Worm (Caenorhabditis elegans): ENCODE data around the gene act-2.
A peak's percentile ranks its signal among the peaks of the same experiment; 100 is the strongest.

act-2 gene

ce11 chrV:11040020-11040419 lies 37.9 kb downstream of the act-2 start, which contains the start of gene C45B11.9:
Gene C45B11.9 (plus strand): TSS chrV:11040320.
- no peak for TF ChIP-seq eyg-1 (tag; optimal IDR thresholded peaks at IDR 0.05)
- no peak for TF ChIP-seq ceh-34 (tag; optimal IDR thresholded peaks at IDR 0.05)
- no peak for TF ChIP-seq ceh-9 (tag; optimal IDR thresholded peaks at IDR 0.05)
- TF ChIP-seq rnt-1 (tag; optimal IDR thresholded peaks at IDR 0.05), result no peak
- no peak for TF ChIP-seq ets-4 (tag; optimal IDR thresholded peaks at IDR 0.05)
- TF ChIP-seq ceh-24 (tag; optimal IDR thresholded peaks at IDR 0.05), result no peak
- no peak for TF ChIP-seq ahr-1 (tag; optimal IDR thresholded peaks at IDR 0.05)

- TF ChIP-seq ttx-3 (tag; optimal IDR thresholded peaks at IDR 0.05) (peak; percentile 47), tbx-2 (tag; optimal IDR thresholded peaks at IDR 0.05) (peak; percentile 98), fax-1 (tag; optimal IDR thresholded peaks at IDR 0.05) (peak; percentile 92), odd-2 (tag; optimal IDR thresholded peaks at IDR 0.05) (no peak), ceh-45 (GFP tag; IDR thresholded peaks at IDR 0.05) (no peak), ceh-6 (GFP tag; optimal IDR thresholded peaks at IDR 0.05) (peak; percentile 43), pag-3 (tag; optimal IDR thresholded peaks at IDR 0.05; ENCODE audit: borderline replicate concordance) (no peak), pax-1 (tag; optimal IDR thresholded peaks at IDR 0.05) (peak; percentile 42), ceh-48 (tag; optimal IDR thresholded peaks at IDR 0.05) (no peak), ceh-34 (tag; optimal IDR thresholded peaks at IDR 0.05) (peak; percentile 84), lin-11 (tag; optimal IDR thresholded peaks at IDR 0.05) (no peak), sdc-2 (tag; optimal IDR thresholded peaks at IDR 0.05) (peak; percentile 36), madf-2 (tag; optimal IDR thresholded peaks at IDR 0.05) (peak; percentile 45), C38D4.7 (GFP tag; optimal IDR thresholded peaks at IDR 0.05) (peak; percentile 14), fkh-6 (tag; optimal IDR thresholded peaks at IDR 0.05) (peak; percentile 75), pros-1 (tag; optimal IDR thresholded peaks at IDR 0.05) (no peak), mec-3 (tag; optimal IDR thresholded peaks at IDR 0.05; ENCODE audit: borderline replicate concordance) (peak; percentile 87), unc-86 (tag; optimal IDR thresholded peaks at IDR 0.05) (peak; percentile 61), unc-55 (GFP tag; optimal IDR thresholded peaks at IDR 0.05) (no peak), K09A11.1 (tag; optimal IDR thresholded peaks at IDR 0.05; ENCODE audit: insufficient read depth) (no peak), ceh-14 (tag; optimal IDR thresholded peaks at IDR 0.05) (peak; percentile 95), eyg-1 (tag; optimal IDR thresholded peaks at IDR 0.05) (peak; percentile 57), nhr-232 (tag; optimal IDR thresholded peaks at IDR 0.05) (no peak), K02D7.2 (tag; optimal IDR thresholded peaks at IDR 0.05) (peak; percentile 62), ztf-16 (tag; optimal IDR thresholded peaks at IDR 0.05) (peak; percentile 70), hlh-13 (GFP tag; optimal IDR thresholded peaks at IDR 0.05) (no peak), che-1 (tag; optimal IDR thresholded peaks at IDR 0.05) (peak; percentile 44), hlh-6 (tag; optimal IDR thresholded peaks at IDR 0.05) (peak; percentile 73), zip-5 (tag; optimal IDR thresholded peaks at IDR 0.05) (peak; percentile 94), ref-2 (tag; optimal IDR thresholded peaks at IDR 0.05) (peak; percentile 97), unc-3 (GFP tag; conservative IDR thresholded peaks at IDR 0.05) (no peak), unc-3 (tag; optimal IDR thresholded peaks at IDR 0.05) (peak; percentile 77), hlh-15 (tag; optimal IDR thresholded peaks at IDR 0.05) (peak; percentile 66), ceh-18 (tag; optimal IDR thresholded peaks at IDR 0.05) (peak; percentile 83), npax-4 (tag; optimal IDR thresholded peaks at IDR 0.05) (no peak), ceh-31 (tag; optimal IDR thresholded peaks at IDR 0.05) (peak; percentile 100), ceh-30 (tag; optimal IDR thresholded peaks at IDR 0.05) (no peak), tbx-7 (tag; optimal IDR thresholded peaks at IDR 0.05) (peak; percentile 90), C08G9.2 (tag; optimal IDR thresholded peaks at IDR 0.05) (peak; percentile 96), dve-1 (tag; optimal IDR thresholded peaks at IDR 0.05) (peak; percentile 19), F13H6.1 (tag; optimal IDR thresholded peaks at IDR 0.05) (peak; percentile 91), gmeb-2 (tag; optimal IDR thresholded peaks at IDR 0.05) (peak; percentile 39), ceh-2 (tag; optimal IDR thresholded peaks at IDR 0.05) (peak; percentile 93), pha-2 (tag; optimal IDR thresholded peaks at IDR 0.05) (peak; percentile 44), syd-9 (tag; optimal IDR thresholded peaks at IDR 0.05) (peak; percentile 45), nhr-11 (tag; optimal IDR thresholded peaks at IDR 0.05) (no peak)
Observed at ce11 chrV:11039379-11039954, 38.5 kb downstream of the act-2 start, which contains the start of gene pak-2. Gene pak-2 (minus strand): TSS chrV:11039429.

Data from whole organism, late embryonic.